Fruit fly (Drosophila melanogaster): ENCODE results near the gene CG2116.

Gene CG2116

DNA sequence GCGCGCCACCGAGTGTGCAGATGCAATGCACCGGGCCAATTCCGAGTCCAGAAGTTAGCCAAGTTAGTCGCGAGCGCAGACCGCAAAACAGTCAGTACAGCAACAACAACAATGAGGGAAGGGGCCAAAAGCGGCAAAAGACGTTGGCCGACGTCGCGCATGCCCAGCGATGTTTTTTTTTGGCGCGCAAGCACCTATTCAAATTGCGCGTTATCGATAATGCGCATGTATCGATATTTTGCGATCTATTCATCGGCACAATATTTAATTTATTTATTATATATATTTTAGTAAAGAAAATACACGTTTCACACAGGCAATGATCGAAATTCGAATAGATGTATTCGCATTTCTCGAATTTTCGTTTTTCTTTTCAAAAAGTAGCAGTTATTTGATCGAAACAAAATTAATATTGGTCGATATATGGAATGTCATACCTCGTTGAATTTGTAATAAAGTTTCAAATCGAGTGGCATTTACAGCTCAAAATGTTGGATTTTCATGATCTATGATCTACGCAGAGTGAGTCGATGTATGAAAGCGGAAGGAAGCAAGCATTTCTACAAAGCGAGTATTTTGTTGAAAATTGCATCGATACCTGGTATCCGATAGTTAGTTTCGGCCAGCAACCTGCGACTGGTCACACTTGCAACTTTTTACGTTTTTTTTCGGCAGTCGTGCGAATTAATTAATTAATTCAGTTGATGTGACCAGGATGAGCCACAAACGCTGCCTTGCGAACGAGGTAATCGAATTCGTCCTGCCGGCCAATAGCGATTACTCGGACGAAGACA lies at the start of gene CG2116:
Gene CG2116 (plus strand): TSS at position 609 of the 794 bp plus-strand sequence.
- no peak for TF ChIP-seq CG32121 (GFP tag; IDR thresholded peaks at IDR 0.05)
- peak; percentile 47; the same call in 1 of the 3 replicates for TF ChIP-seq CG4496 (GFP tag; IDR thresholded peaks at IDR 0.05)

- TF ChIP-seq CG8159 (tag; optimal IDR thresholded peaks at IDR 0.05) (peak; percentile 4), CG4496 (GFP tag; IDR thresholded peaks at IDR 0.05) (no peak), CG14655 (GFP tag; optimal IDR thresholded peaks at IDR 0.05) (no peak)
Observed at dm6 chrX:8080174-8080573, 49.4 kb upstream of the CG2116 start.

dm6 chrX:8081427-8082185 lies 48.0 kb upstream of the CG2116 start, which contains the start of gene Ldsdh1:
Gene Ldsdh1, minus strand, starts transcription at chrX:8081605.
- no peak for TF ChIP-seq fd96Ca (GFP tag; IDR thresholded peaks at IDR 0.05)
- TF ChIP-seq Snoo (tag; optimal IDR thresholded peaks at IDR 0.05): no peak
- no peak for TF ChIP-seq CG10348 (GFP tag; IDR thresholded peaks at IDR 0.05)
- no peak for TF ChIP-seq CG34367 (tag; optimal IDR thresholded peaks at IDR 0.05)
- TF ChIP-seq CG32121 (GFP tag; IDR thresholded peaks at IDR 0.05): no peak
- no peak for TF ChIP-seq Pif1B (GFP tag; optimal IDR thresholded peaks at IDR 0.05)
- no peak for TF ChIP-seq D1 (tag; optimal IDR thresholded peaks at IDR 0.05)
- no peak for TF ChIP-seq EcR (GFP tag; optimal IDR thresholded peaks at IDR 0.05)
- TF ChIP-seq Ets98B (GFP tag; IDR thresholded peaks at IDR 0.05): no peak

DNA sequence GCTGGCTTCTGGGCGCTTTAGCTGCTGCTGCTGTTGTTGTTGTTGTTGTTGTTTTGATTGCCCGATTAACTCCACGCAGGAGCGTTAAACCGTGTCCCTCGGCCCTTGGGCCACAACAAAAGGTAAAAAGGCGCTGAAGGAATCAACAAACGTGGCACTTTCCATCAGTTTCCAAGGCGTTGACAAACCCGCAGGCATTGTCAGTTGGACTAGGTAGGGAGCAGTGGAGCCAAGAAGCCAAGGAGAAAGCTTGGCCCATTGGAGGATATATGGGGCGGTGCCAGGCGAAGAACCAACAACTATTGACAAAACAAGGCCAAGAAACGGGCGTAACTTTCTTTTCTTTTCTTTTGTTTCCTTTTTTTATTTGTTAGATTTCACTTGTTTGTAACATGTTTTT lies 42.5 kb upstream of the CG2116 start, which contains the start of gene CG2256:
Gene CG2256 (minus strand): TSS at position 101 of the 400 bp plus-strand sequence.
- TF ChIP-seq CG34367 (tag; optimal IDR thresholded peaks at IDR 0.05) (no peak), Ets98B (GFP tag; IDR thresholded peaks at IDR 0.05) (no peak), CG32121 (GFP tag; IDR thresholded peaks at IDR 0.05) (no peak), fd96Ca (GFP tag; IDR thresholded peaks at IDR 0.05) (no peak), CG8159 (tag; optimal IDR thresholded peaks at IDR 0.05) (no peak), Snoo (tag; optimal IDR thresholded peaks at IDR 0.05) (no peak), CG14655 (GFP tag; optimal IDR thresholded peaks at IDR 0.05) (no peak), CG9948 (tag; optimal IDR thresholded peaks at IDR 0.05) (no peak), CG15710 (tag; optimal IDR thresholded peaks at IDR 0.05) (no peak), CG17806 (tag; optimal IDR thresholded peaks at IDR 0.05) (no peak), CG13204 (GFP tag; optimal IDR thresholded peaks at IDR 0.05) (no peak), gl (tag; optimal IDR thresholded peaks at IDR 0.05) (no peak), Pif1A (GFP tag; optimal IDR thresholded peaks at IDR 0.05) (no peak), CG4496 (GFP tag; IDR thresholded peaks at IDR 0.05) (no peak), CG10348 (GFP tag; IDR thresholded peaks at IDR 0.05) (no peak), EcR (GFP tag; optimal IDR thresholded peaks at IDR 0.05) (no peak), rn (GFP tag; IDR thresholded peaks at IDR 0.05) (no peak), CG12605 (GFP tag; IDR thresholded peaks at IDR 0.05) (no peak)

- TF ChIP-seq CG32121 (GFP tag; IDR thresholded peaks at IDR 0.05) (peak; percentile 98), CG12605 (GFP tag; IDR thresholded peaks at IDR 0.05) (peak; percentile 98), CG14655 (GFP tag; optimal IDR thresholded peaks at IDR 0.05) (peak; percentile 97), CG4496 (GFP tag; IDR thresholded peaks at IDR 0.05) (peak; percentile 99), CG9948 (tag; optimal IDR thresholded peaks at IDR 0.05) (peak; percentile 94), Ets98B (GFP tag; IDR thresholded peaks at IDR 0.05) (peak; percentile 99), D1 (tag; optimal IDR thresholded peaks at IDR 0.05) (peak; percentile 83), CG34367 (tag; optimal IDR thresholded peaks at IDR 0.05) (peak; percentile 95), Pif1A (GFP tag; optimal IDR thresholded peaks at IDR 0.05) (peak; percentile 96), fd96Ca (GFP tag; IDR thresholded peaks at IDR 0.05) (peak; percentile 99), gl (tag; optimal IDR thresholded peaks at IDR 0.05) (peak; percentile 86), Snoo (tag; optimal IDR thresholded peaks at IDR 0.05) (peak; percentile 94), CG8301 (tag; optimal IDR thresholded peaks at IDR 0.05) (peak; percentile 96), CG8159 (tag; optimal IDR thresholded peaks at IDR 0.05) (peak; percentile 94), CG13204 (GFP tag; optimal IDR thresholded peaks at IDR 0.05) (peak; percentile 84), CG17806 (tag; optimal IDR thresholded peaks at IDR 0.05) (peak; percentile 95), CG15710 (tag; optimal IDR thresholded peaks at IDR 0.05) (peak; percentile 92), Pif1B (GFP tag; optimal IDR thresholded peaks at IDR 0.05) (peak; percentile 97), EcR (GFP tag; optimal IDR thresholded peaks at IDR 0.05) (peak; percentile 28), rn (GFP tag; IDR thresholded peaks at IDR 0.05) (peak; percentile 97), CG10348 (GFP tag; IDR thresholded peaks at IDR 0.05) (peak; percentile 91)
Observed at dm6 chrX:8091017-8091620, 38.5 kb upstream of the CG2116 start.
